Worm (Caenorhabditis elegans): ENCODE data around the gene srg-62.

The srg-62 gene

ce11 chrV:2740228-2740627, 2.0 kb downstream of the srg-62 start, which contains the start of gene srg-61:
Gene srg-61 (minus strand): TSS chrV:2740328.
- TF ChIP-seq atf-7 (tag; optimal IDR thresholded peaks at IDR 0.05) (no peak), lsy-27 (tag; optimal IDR thresholded peaks at IDR 0.05; ENCODE audit: borderline replicate concordance, insufficient read depth) (no peak)

ce11 chrV:2739607-2740006, 2.6 kb downstream of the srg-62 start:
- TF ChIP-seq xnd-1 (tag; optimal IDR thresholded peaks at IDR 0.05) (no peak), pbrm-1 (GFP tag; IDR thresholded peaks at IDR 0.05) (no peak), dpff-1 (tag; optimal IDR thresholded peaks at IDR 0.05) (no peak), ztf-28 (GFP tag; IDR thresholded peaks at IDR 0.05) (no peak), rpc-1 (optimal IDR thresholded peaks at IDR 0.05) (no peak), rpc-1 (tag; optimal IDR thresholded peaks at IDR 0.05) (no peak), hlh-12 (tag; optimal IDR thresholded peaks at IDR 0.05) (no peak), F49E8.2 (tag; optimal IDR thresholded peaks at IDR 0.05; ENCODE audit: insufficient read depth) (no peak), nhr-27 (tag; optimal IDR thresholded peaks at IDR 0.05) (no peak), lsl-1 (GFP tag; optimal IDR thresholded peaks at IDR 0.05) (peak; percentile 6), repo-1 (tag; optimal IDR thresholded peaks at IDR 0.05) (no peak), tbx-9 (tag; optimal IDR thresholded peaks at IDR 0.05; ENCODE audit: borderline replicate concordance) (no peak), gei-17 (GFP tag; optimal IDR thresholded peaks at IDR 0.05) (no peak), D2030.7 (GFP tag; IDR thresholded peaks at IDR 0.05) (no peak), lin-26 (GFP tag; IDR thresholded peaks at IDR 0.05) (peak; percentile 56; the same call in 1 of the 2 replicates), ztf-18 (tag; optimal IDR thresholded peaks at IDR 0.05) (no peak), F39B2.1 (GFP tag; IDR thresholded peaks at IDR 0.05) (no peak), snpc-1.1 (tag; optimal IDR thresholded peaks at IDR 0.05; ENCODE audit: insufficient read depth) (peak; percentile 82), nfya-2 (GFP tag; IDR thresholded peaks at IDR 0.05) (no peak), snpc-4 (GFP tag; optimal IDR thresholded peaks at IDR 0.05) (peak; percentile 80), snpc-4 (tag; optimal IDR thresholded peaks at IDR 0.05) (peak in 3 of 4 experiments; percentile 83 to 93 (median 92)), snpc-3.4 (tag; optimal IDR thresholded peaks at IDR 0.05) (peak; percentile 24), attf-6 (GFP tag; IDR thresholded peaks at IDR 0.05) (no peak), hmg-20 (GFP tag; IDR thresholded peaks at IDR 0.05) (no peak), egrh-3 (GFP tag; IDR thresholded peaks at IDR 0.05) (peak; percentile 37; the same call in 1 of the 2 replicates)

DNA sequence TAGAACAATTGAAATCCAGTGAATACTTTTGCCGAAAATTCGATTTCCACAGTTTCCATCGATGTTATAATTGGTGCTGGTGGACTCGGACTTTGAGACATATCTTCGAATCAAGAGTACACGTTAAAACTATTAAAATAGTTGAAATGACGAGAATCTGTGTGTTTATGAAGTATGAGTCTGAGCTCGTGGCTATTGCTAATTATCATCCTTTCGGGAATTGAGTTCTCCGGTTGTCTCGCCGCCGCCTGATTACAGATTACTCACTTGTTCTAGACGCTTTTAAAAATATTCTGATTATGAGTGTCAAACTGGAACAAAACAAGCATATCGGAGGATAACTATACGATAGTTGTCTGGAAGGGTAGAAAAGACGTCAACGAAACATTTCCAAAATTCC, 4.0 kb downstream of the srg-62 start, which contains the start of gene srg-56:
TSS of gene srg-56 (minus strand) at position 101 of the 400 bp plus-strand sequence.
- TF ChIP-seq nhr-27 (tag; optimal IDR thresholded peaks at IDR 0.05), result no peak
- no peak for TF ChIP-seq madf-10 (tag; optimal IDR thresholded peaks at IDR 0.05)
- no peak for TF ChIP-seq bed-2 (GFP tag; IDR thresholded peaks at IDR 0.05)
- TF ChIP-seq tbx-9 (tag; optimal IDR thresholded peaks at IDR 0.05; ENCODE audit: borderline replicate concordance), result no peak
- no peak for TF ChIP-seq ama-1 (optimal IDR thresholded peaks at IDR 0.05)
- TF ChIP-seq ama-1 (GFP tag; optimal IDR thresholded peaks at IDR 0.05), result no peak
- TF ChIP-seq K12H6.12 (tag; optimal IDR thresholded peaks at IDR 0.05), result no peak
- no peak for TF ChIP-seq hlh-12 (tag; optimal IDR thresholded peaks at IDR 0.05)

DNA sequence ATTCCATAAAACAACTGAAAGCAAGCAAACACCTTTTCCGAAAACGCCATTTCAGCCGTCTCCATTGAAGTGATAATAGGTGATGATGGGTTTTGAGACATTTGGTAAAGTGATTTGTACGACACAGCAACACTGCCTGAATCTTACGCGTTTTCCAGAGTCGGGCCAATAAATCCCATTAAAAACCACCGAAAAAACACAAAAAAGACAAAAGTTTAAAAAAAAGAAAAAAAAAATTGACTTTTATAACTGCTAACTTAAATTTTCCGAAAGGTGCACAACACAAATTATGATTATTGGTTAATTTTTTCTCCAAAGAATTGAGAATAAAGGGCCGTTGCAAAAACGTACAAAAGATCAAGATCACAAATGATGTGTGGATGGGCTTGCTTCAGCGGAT, 7.8 kb downstream of the srg-62 start, which contains the start of gene srg-57:
TSS of gene srg-57 (minus strand) at position 101 of the 400 bp plus-strand sequence.
- TF ChIP-seq chd-7 (tag; optimal IDR thresholded peaks at IDR 0.05), result no peak
- no peak for TF ChIP-seq pha-4 (tag; optimal IDR thresholded peaks at IDR 0.05)
- no peak for TF ChIP-seq dox-1 (GFP tag; IDR thresholded peaks at IDR 0.05)
- no peak for TF ChIP-seq F49E8.2 (tag; optimal IDR thresholded peaks at IDR 0.05; ENCODE audit: insufficient read depth)
- TF ChIP-seq F37B4.10 (GFP tag; IDR thresholded peaks at IDR 0.05), result no peak
- TF ChIP-seq egrh-3 (GFP tag; IDR thresholded peaks at IDR 0.05), result no peak
- no peak for TF ChIP-seq nhr-80 (tag; optimal IDR thresholded peaks at IDR 0.05)
- TF ChIP-seq egl-44 (GFP tag; IDR thresholded peaks at IDR 0.05), result no peak
- no peak for TF ChIP-seq T26A5.8 (tag; optimal IDR thresholded peaks at IDR 0.05)
- TF ChIP-seq lag-1 (GFP tag; IDR thresholded peaks at IDR 0.05), result no peak
- no peak for TF ChIP-seq hrde-1 (tag; optimal IDR thresholded peaks at IDR 0.05; ENCODE audit: borderline replicate concordance)
- no peak for TF ChIP-seq Y95B8A.8 (GFP tag; IDR thresholded peaks at IDR 0.05)
- TF ChIP-seq lsl-1 (GFP tag; optimal IDR thresholded peaks at IDR 0.05), result no peak
- TF ChIP-seq snpc-1.3 (tag; optimal IDR thresholded peaks at IDR 0.05; ENCODE audit: insufficient read depth), result no peak
- TF ChIP-seq ceh-79 (tag; optimal IDR thresholded peaks at IDR 0.05), result no peak
- no peak for TF ChIP-seq attf-3 (GFP tag; conservative IDR thresholded peaks at IDR 0.05)

All from whole organism, young adult.